Fruit fly (Drosophila melanogaster): ENCODE results near the gene dome.

- TF ChIP-seq Eip75B (GFP tag; optimal IDR thresholded peaks at IDR 0.05) (no peak), Eip78C (GFP tag) (peak; percentile 77), Eip93F (GFP tag; optimal IDR thresholded peaks at IDR 0.05) (no peak), CG3032 (tag; optimal IDR thresholded peaks at IDR 0.05) (peak; percentile 9), Hr38 (GFP tag; optimal IDR thresholded peaks at IDR 0.05) (no peak), Lpt (GFP tag; optimal IDR thresholded peaks at IDR 0.05) (no peak), dac (GFP tag; optimal IDR thresholded peaks at IDR 0.05) (no peak), CG6854 (GFP tag; optimal IDR thresholded peaks at IDR 0.05) (peak; percentile 82), pdm3 (GFP tag; optimal IDR thresholded peaks at IDR 0.05) (no peak)
Measured at dm6 chrX:19683040-19683875, at the start of gene dome, which contains the start of gene Ubqn.
